Fruit fly (Drosophila melanogaster): ENCODE results near the gene CG6013.

CG6013 gene

dm6 chr3R:19033238-19033637 lies 1.9 kb downstream of the CG6013 start, which contains the start of gene CG6026:
TSS of gene CG6026 (plus strand) at chr3R:19033538.
- no peak for TF ChIP-seq sv (GFP tag; optimal IDR thresholded peaks at IDR 0.05)
- TF ChIP-seq sage (GFP tag; optimal IDR thresholded peaks at IDR 0.05) = no peak

- TF ChIP-seq Myc (optimal IDR thresholded peaks at IDR 0.05) = no peak
- no peak for TF ChIP-seq CG9705 (GFP tag; optimal IDR thresholded peaks at IDR 0.05)
- TF ChIP-seq N (GFP tag; optimal IDR thresholded peaks at IDR 0.05) = no peak
- no peak for TF ChIP-seq br (GFP tag; optimal IDR thresholded peaks at IDR 0.05)
- no peak for TF ChIP-seq sage (GFP tag; optimal IDR thresholded peaks at IDR 0.05)
- no peak for TF ChIP-seq CrebA (GFP tag; optimal IDR thresholded peaks at IDR 0.05; ENCODE audit: borderline replicate concordance)
- TF ChIP-seq lola (GFP tag; optimal IDR thresholded peaks at IDR 0.05) = no peak
- TF ChIP-seq rgr (GFP tag; optimal IDR thresholded peaks at IDR 0.05) = no peak
- no peak for TF ChIP-seq GATAd (GFP tag; optimal IDR thresholded peaks at IDR 0.05)
- TF ChIP-seq OdsH (GFP tag; optimal IDR thresholded peaks at IDR 0.05) = no peak
- no peak for TF ChIP-seq woc (GFP tag; optimal IDR thresholded peaks at IDR 0.05)
- TF ChIP-seq psq (GFP tag; optimal IDR thresholded peaks at IDR 0.05) = no peak
- no peak for TF ChIP-seq Dfd (GFP tag; optimal IDR thresholded peaks at IDR 0.05)
- TF ChIP-seq dl (GFP tag; optimal IDR thresholded peaks at IDR 0.05; ENCODE audit: insufficient read depth in 1 of 2, partially characterized antibody in 2 of 2) = no peak
- no peak for TF ChIP-seq Dif (GFP tag; optimal IDR thresholded peaks at IDR 0.05; ENCODE audit: partially characterized antibody)
- no peak for TF ChIP-seq Rel (GFP tag; optimal IDR thresholded peaks at IDR 0.05)
- no peak for TF ChIP-seq Rel (tag; optimal IDR thresholded peaks at IDR 0.05)
- no peak for TF ChIP-seq tai (GFP tag; optimal IDR thresholded peaks at IDR 0.05)
- no peak for TF ChIP-seq Abd-B (GFP tag; optimal IDR thresholded peaks at IDR 0.05)
- TF ChIP-seq brk (GFP tag; optimal IDR thresholded peaks at IDR 0.05) = no peak
These were observed 5.3 kb downstream of the CG6013 start for dm6 chr3R:19036521-19037142.

- no peak for TF ChIP-seq h (GFP tag; optimal IDR thresholded peaks at IDR 0.05)
- TF ChIP-seq N (GFP tag; optimal IDR thresholded peaks at IDR 0.05) = no peak
- TF ChIP-seq woc (GFP tag; optimal IDR thresholded peaks at IDR 0.05) = no peak
- TF ChIP-seq Dif (GFP tag; optimal IDR thresholded peaks at IDR 0.05; ENCODE audit: partially characterized antibody) = no peak
- TF ChIP-seq psq (GFP tag; optimal IDR thresholded peaks at IDR 0.05) = no peak
- no peak for TF ChIP-seq tai (GFP tag; optimal IDR thresholded peaks at IDR 0.05)
- peak; percentile 97 for TF ChIP-seq Dfd (GFP tag; optimal IDR thresholded peaks at IDR 0.05)
These were observed 9.4 kb downstream of the CG6013 start for dm6 chr3R:19040685-19041084.

dm6 chr3R:19044638-19045037 lies 13.3 kb downstream of the CG6013 start:
- TF ChIP-seq br (GFP tag; optimal IDR thresholded peaks at IDR 0.05) = no peak
- TF ChIP-seq tai (GFP tag; optimal IDR thresholded peaks at IDR 0.05) = no peak
- no peak for TF ChIP-seq Jra (GFP tag; optimal IDR thresholded peaks at IDR 0.05)
- no peak for TF ChIP-seq CrebA (GFP tag; optimal IDR thresholded peaks at IDR 0.05; ENCODE audit: borderline replicate concordance)
- no peak for TF ChIP-seq psq (GFP tag; optimal IDR thresholded peaks at IDR 0.05)
- TF ChIP-seq brk (GFP tag; optimal IDR thresholded peaks at IDR 0.05) = no peak
- no peak for TF ChIP-seq Hr78 (GFP tag; optimal IDR thresholded peaks at IDR 0.05)
- TF ChIP-seq OdsH (GFP tag; optimal IDR thresholded peaks at IDR 0.05) = no peak
- no peak for TF ChIP-seq Abd-B (GFP tag; optimal IDR thresholded peaks at IDR 0.05)
- no peak for TF ChIP-seq Sp1 (GFP tag; optimal IDR thresholded peaks at IDR 0.05)
- TF ChIP-seq jim (GFP tag; optimal IDR thresholded peaks at IDR 0.05) = no peak
- no peak for TF ChIP-seq ey (GFP tag; optimal IDR thresholded peaks at IDR 0.05)
- TF ChIP-seq dmrt93B (GFP tag; optimal IDR thresholded peaks at IDR 0.05) = no peak
- TF ChIP-seq CG32264 (GFP tag; optimal IDR thresholded peaks at IDR 0.05) = no peak
- no peak for TF ChIP-seq Mio (GFP tag; optimal IDR thresholded peaks at IDR 0.05)
- no peak for TF ChIP-seq CG9705 (GFP tag; optimal IDR thresholded peaks at IDR 0.05)
- no peak for TF ChIP-seq sage (GFP tag; optimal IDR thresholded peaks at IDR 0.05)
- TF ChIP-seq Vsx2 (GFP tag; optimal IDR thresholded peaks at IDR 0.05; ENCODE audit: partially characterized antibody) = no peak

dm6 chr3R:19051247-19051646 lies 19.9 kb downstream of the CG6013 start:
- TF ChIP-seq h (GFP tag; optimal IDR thresholded peaks at IDR 0.05) (peak; percentile 74), rgr (GFP tag; optimal IDR thresholded peaks at IDR 0.05) (no peak), Dif (GFP tag; optimal IDR thresholded peaks at IDR 0.05; ENCODE audit: partially characterized antibody) (peak; percentile 5)
